Worm (Caenorhabditis elegans): Measurements from ENCODE around the gene feh-1.

ce11 chrIII:2508518-2508917, 41.2 kb upstream of the feh-1 start, which contains the start of gene Y54F10AM.6:
- TF ChIP-seq mep-1 (tag; optimal IDR thresholded peaks at IDR 0.05) (no peak), ces-1 (GFP tag; optimal IDR thresholded peaks at IDR 0.05) (no peak)
